Worm (Caenorhabditis elegans) whole organism, L4 larva: ENCODE results near the gene F10G2.1.

Experiments
- F26F4.8 ChIP-seq: fragments of 200-800 bp; sonication (Bioruptor generic); conservative IDR thresholded peaks from 2 replicates; pipeline ENCODE4 v1.3.6; 2022; ENCODE audit warnings: missing genetic modification characterization, missing compliant biosample characterization
- T20F7.1 ChIP-seq: fragments of 200-800 bp; sonication (Bioruptor generic); optimal IDR thresholded peaks from 2 replicates; lab custom pipeline; 2018; ENCODE audit warnings: mild to moderate bottlenecking, missing genetic modification characterization, missing compliant biosample characterization
- T26A8.4 ChIP-seq: fragments of 200-800 bp; sonication (Bioruptor generic); IDR thresholded peaks from 2 replicates; pipeline ENCODE4 v1.3.6; 2022; ENCODE audit warnings: missing genetic modification characterization, missing compliant biosample characterization
- Y75B8A.6 ChIP-seq: fragments of 200-800 bp; sonication (Bioruptor generic); IDR thresholded peaks from 2 replicates; pipeline ENCODE4 v1.3.6; 2022; ENCODE audit warnings: missing genetic modification reagents, missing genetic modification characterization, missing compliant biosample characterization
- ZK337.2 ChIP-seq: fragments of 200-800 bp; sonication (Bioruptor generic); IDR thresholded peaks from 2 replicates; pipeline ENCODE4 v1.3.6; 2022; ENCODE audit warnings: missing genetic modification reagents, missing genetic modification characterization, missing compliant biosample characterization
- aly-2 ChIP-seq: sonication (generic microtip); optimal IDR thresholded peaks from 2 replicates; lab custom pipeline; 2018; ENCODE audit warnings: missing biosample characterization, missing genetic modification characterization
- ceh-20 ChIP-seq: fragments of 200-800 bp; sonication (Bioruptor generic); IDR thresholded peaks from 2 replicates; pipeline ENCODE4 v1.3.6; 2022; ENCODE audit warnings: missing genetic modification reagents, missing genetic modification characterization, missing compliant biosample characterization
- ceh-62 ChIP-seq: sonication (generic microtip); optimal IDR thresholded peaks from 2 replicates; lab custom pipeline; 2017; ENCODE audit warnings: missing biosample characterization, missing genetic modification characterization
- ceh-82 ChIP-seq: sonication (generic microtip); optimal IDR thresholded peaks from 2 replicates; lab custom pipeline; 2017; ENCODE audit warnings: missing biosample characterization, missing genetic modification characterization
- ctbp-1 ChIP-seq: fragments of 200-800 bp; sonication (Bioruptor generic); IDR thresholded peaks from 2 replicates; pipeline ENCODE4 v1.3.6; 2022; ENCODE audit warnings: missing genetic modification reagents, missing genetic modification characterization, missing compliant biosample characterization
- daf-12 ChIP-seq: fragments of 150-350 bp; optimal IDR thresholded peaks from 2 replicates; lab custom pipeline; 2014; ENCODE audit warnings: missing biosample characterization, missing genetic modification reagents, missing genetic modification characterization
- daf-16 ChIP-seq, 3 experiments: sonication (generic microtip); optimal IDR thresholded peaks; 2 replicates each; lab custom pipeline; 2016 to 2017; ENCODE audit warnings: missing genetic modification characterization in 3 of 3, missing genetic modification reagents in 3 of 3, mild to moderate bottlenecking in 2 of 3, missing compliant biosample characterization in 2 of 3, missing biosample characterization in 1 of 3, moderate library complexity in 1 of 3
- dmd-6 ChIP-seq: fragments of 200-800 bp; sonication (Bioruptor generic); IDR thresholded peaks from 2 replicates; pipeline ENCODE4 v1.3.6; 2022; ENCODE audit warnings: missing genetic modification reagents, missing genetic modification characterization, missing compliant biosample characterization
- dve-1 ChIP-seq: sonication (generic microtip); optimal IDR thresholded peaks from 2 replicates; lab custom pipeline; 2017; ENCODE audit warnings: antibody characterized with exemption, mild to moderate bottlenecking, missing genetic modification characterization, missing compliant biosample characterization; ENCODE audit not compliant: insufficient read depth
- fos-1 ChIP-seq: fragments of 150-350 bp; optimal IDR thresholded peaks from 2 replicates; lab custom pipeline; 2014; ENCODE audit warnings: missing biosample characterization, missing genetic modification characterization
- hif-1 ChIP-seq, 2 experiments: sonication (generic microtip); optimal IDR thresholded peaks; 2 replicates each; lab custom pipeline; 2016 to 2017; ENCODE audit warnings: missing compliant biosample characterization in 2 of 2, missing genetic modification characterization in 2 of 2, missing genetic modification reagents in 2 of 2, missing genotype in 2 of 2, mild to moderate bottlenecking in 1 of 2
- hlh-11 ChIP-seq: fragments of 200-800 bp; sonication (Bioruptor generic); optimal IDR thresholded peaks from 2 replicates; lab custom pipeline; 2018; ENCODE audit warnings: mild to moderate bottlenecking, missing genetic modification characterization, missing compliant biosample characterization
- jun-1 ChIP-seq: fragments of 150-350 bp; optimal IDR thresholded peaks from 2 replicates; lab custom pipeline; 2014; ENCODE audit warnings: missing biosample characterization, missing genetic modification reagents, missing genetic modification characterization
- lin-1 ChIP-seq: fragments of 200-800 bp; sonication (Bioruptor generic); IDR thresholded peaks from 2 replicates; pipeline ENCODE4 v1.3.6; 2022; ENCODE audit warnings: missing genetic modification reagents, missing genetic modification characterization, missing compliant biosample characterization
- mep-1 ChIP-seq: fragments of 150-350 bp; sonication (generic microtip); optimal IDR thresholded peaks from 3 replicates; lab custom pipeline; 2014; ENCODE audit warnings: missing biosample characterization, missing genetic modification characterization
- nhr-102 ChIP-seq: sonication (generic microtip); optimal IDR thresholded peaks from 2 replicates; lab custom pipeline; 2016; ENCODE audit warnings: mild to moderate bottlenecking, missing genetic modification characterization, moderate library complexity, missing compliant biosample characterization
- nhr-11 ChIP-seq: fragments of 150-350 bp; optimal IDR thresholded peaks from 2 replicates; lab custom pipeline; 2014; ENCODE audit warnings: missing biosample characterization, missing genetic modification characterization
- nhr-28 ChIP-seq: fragments of 150-350 bp; optimal IDR thresholded peaks from 2 replicates; lab custom pipeline; 2014; ENCODE audit warnings: missing biosample characterization, missing genetic modification characterization
- nhr-41 ChIP-seq: fragments of 200-800 bp; sonication (Bioruptor generic); IDR thresholded peaks from 2 replicates; pipeline ENCODE4 v1.3.6; 2022; ENCODE audit warnings: missing genetic modification reagents, missing genetic modification characterization, missing compliant biosample characterization
- nhr-48 ChIP-seq: sonication (generic microtip); optimal IDR thresholded peaks from 2 replicates; lab custom pipeline; 2016; ENCODE audit warnings: mild to moderate bottlenecking, missing genetic modification characterization, missing compliant biosample characterization
- nhr-6 ChIP-seq: fragments of 150-350 bp; optimal IDR thresholded peaks from 2 replicates; lab custom pipeline; 2014; ENCODE audit warnings: missing biosample characterization, missing genetic modification characterization
- php-3 ChIP-seq: fragments of 200-800 bp; sonication (Bioruptor generic); IDR thresholded peaks from 2 replicates; pipeline ENCODE4 v1.3.6; 2022; ENCODE audit warnings: missing genetic modification reagents, missing genetic modification characterization, missing compliant biosample characterization
- saeg-2 ChIP-seq: fragments of 200-800 bp; sonication (Bioruptor generic); IDR thresholded peaks from 2 replicates; pipeline ENCODE4 v1.3.6; 2022; ENCODE audit warnings: missing genetic modification reagents, missing genetic modification characterization, missing compliant biosample characterization
- set-16 ChIP-seq: fragments of 200-800 bp; sonication (Bioruptor generic); IDR thresholded peaks from 2 replicates; pipeline ENCODE4 v1.3.6; 2022; ENCODE audit warnings: missing genetic modification reagents, missing genetic modification characterization, missing compliant biosample characterization
- spr-1 ChIP-seq: sonication (generic microtip); optimal IDR thresholded peaks from 2 replicates; lab custom pipeline; 2016; ENCODE audit warnings: mild to moderate bottlenecking, missing genetic modification characterization, missing compliant biosample characterization
- tag-97 ChIP-seq: fragments of 200-800 bp; sonication (Bioruptor generic); IDR thresholded peaks from 2 replicates; pipeline ENCODE4 v1.3.6; 2022; ENCODE audit warnings: missing genetic modification characterization, missing compliant biosample characterization
- unc-39 ChIP-seq: sonication (generic microtip); optimal IDR thresholded peaks from 2 replicates; lab custom pipeline; 2017; ENCODE audit warnings: missing biosample characterization, missing genetic modification characterization
- unc-62 ChIP-seq, 3 experiments: fragments of 150-350 bp in 1 of 3; sonication (generic microtip); optimal IDR thresholded peaks in 2 of 3; peaks in 1 of 3; 1 replicate in 1 of 3; 2 replicates in 2 of 3; lab custom pipeline; 2014 to 2017; ENCODE audit warnings: missing biosample characterization in 3 of 3, missing genetic modification characterization in 3 of 3, missing genetic modification reagents in 3 of 3, missing genotype in 1 of 3
- zag-1 ChIP-seq: fragments of 150-350 bp; optimal IDR thresholded peaks from 2 replicates; lab custom pipeline; 2014; ENCODE audit warnings: missing biosample characterization, missing genetic modification characterization
- zfp-3 ChIP-seq: fragments of 200-800 bp; sonication (Bioruptor generic); conservative IDR thresholded peaks from 2 replicates; pipeline ENCODE4 v1.3.6; 2022; ENCODE audit warnings: missing genetic modification reagents, missing genetic modification characterization, missing compliant biosample characterization
- zip-11 ChIP-seq: fragments of 200-800 bp; sonication (Bioruptor generic); IDR thresholded peaks from 2 replicates; pipeline ENCODE4 v1.3.6; 2022; ENCODE audit warnings: missing genetic modification characterization, missing compliant biosample characterization
- ztf-7 ChIP-seq: fragments of 150-350 bp; optimal IDR thresholded peaks from 2 replicates; lab custom pipeline; 2014; ENCODE audit warnings: missing biosample characterization, missing genetic modification characterization

Gene F10G2.1

ce11 chrV:7325285-7325684 lies 7.1 kb upstream of the F10G2.1 start, which contains the start of gene srx-92:
Gene srx-92 (minus strand): TSS chrV:7325385.
- no peak for TF ChIP-seq zip-11 (GFP tag; lab: Robert Waterston, UW)
- no peak for TF ChIP-seq T26A8.4 (GFP tag; lab: Robert Waterston, UW)
- TF ChIP-seq php-3 (GFP tag; lab: Robert Waterston, UW), result no peak
- TF ChIP-seq ZK337.2 (GFP tag; lab: Robert Waterston, UW), result no peak
- TF ChIP-seq mep-1 (tag; lab: Kevin White, UChicago), result no peak
- TF ChIP-seq daf-16 (GFP tag; optimal IDR thresholded peaks at IDR 0.05; lab: Kevin White, UChicago), result no peak
- no peak for TF ChIP-seq daf-16 (tag; optimal IDR thresholded peaks at IDR 0.05; lab: Kevin White, UChicago)
- no peak for TF ChIP-seq aly-2 (tag; lab: Kevin White, UChicago)
- TF ChIP-seq ztf-7, result no peak
- TF ChIP-seq tag-97, result no peak
- no peak for TF ChIP-seq nhr-28
- no peak for TF ChIP-seq jun-1 (tag; lab: Kevin White, UChicago)
- no peak for TF ChIP-seq daf-12 (tag; lab: Kevin White, UChicago)
- no peak for TF ChIP-seq fos-1 (tag; lab: Kevin White, UChicago)
- TF ChIP-seq nhr-41, result no peak
- TF ChIP-seq nhr-6 (tag; lab: Kevin White, UChicago), result no peak
- no peak for TF ChIP-seq dmd-6 (GFP tag; lab: Robert Waterston, UW)
- no peak for TF ChIP-seq set-16
- TF ChIP-seq saeg-2, result no peak

ce11 chrV:7326928-7327327 lies 5.4 kb upstream of the F10G2.1 start, which contains the start of gene F10G2.4:
Gene F10G2.4 (plus strand): TSS chrV:7327228.
- TF ChIP-seq ctbp-1 (GFP tag; lab: Robert Waterston, UW) (no peak), unc-39 (tag; lab: Kevin White, UChicago) (no peak), zag-1 (tag; lab: Kevin White, UChicago) (no peak), nhr-48 (tag; lab: Kevin White, UChicago) (no peak), T20F7.1 (GFP tag; lab: Kevin White, UChicago) (no peak), hlh-11 (tag; lab: Kevin White, UChicago) (no peak)
- TF ChIP-seq, all 104 proteins: peak for 0

- TF ChIP-seq nhr-28 (no peak), unc-62 (GFP tag; optimal IDR thresholded peaks at IDR 0.05 in 1 of 2; lab: Kevin White, UChicago) (peak in 1 of 2 experiments; percentile 43), unc-62 (tag; optimal IDR thresholded peaks at IDR 0.05; lab: Kevin White, UChicago) (no peak), ceh-82 (tag; lab: Kevin White, UChicago) (no peak)
These were observed 4.3 kb upstream of the F10G2.1 start, which contains the start of gene clec-7 for ce11 chrV:7328092-7328491. Gene clec-7 (plus strand): TSS chrV:7328392.

- TF ChIP-seq dve-1, result no peak
- no peak for TF ChIP-seq ceh-62 (tag; lab: Kevin White, UChicago)
- no peak for TF ChIP-seq nhr-41
- TF ChIP-seq zip-11 (GFP tag; lab: Robert Waterston, UW), result no peak
- TF ChIP-seq Y75B8A.6 (GFP tag; lab: Robert Waterston, UW), result no peak
- no peak for TF ChIP-seq dmd-6 (GFP tag; lab: Robert Waterston, UW)
- no peak for TF ChIP-seq unc-39 (tag; lab: Kevin White, UChicago)
- TF ChIP-seq hif-1 (tag; optimal IDR thresholded peaks at IDR 0.05; lab: Kevin White, UChicago), result no peak
- TF ChIP-seq lin-1 (GFP tag; lab: Robert Waterston, UW), result no peak
- TF ChIP-seq zfp-3 (GFP tag; lab: Robert Waterston, UW), result no peak
- TF ChIP-seq nhr-11, result no peak
- TF ChIP-seq nhr-102 (tag; lab: Kevin White, UChicago), result no peak
- TF ChIP-seq ceh-20 (GFP tag; lab: Robert Waterston, UW), result no peak
- TF ChIP-seq F26F4.8 (GFP tag; lab: Robert Waterston, UW), result no peak
- no peak for TF ChIP-seq spr-1
These were observed 1.5 kb upstream of the F10G2.1 start, which contains the start of gene F10G2.2 for ce11 chrV:7330868-7331267. Gene F10G2.2 (plus strand): TSS chrV:7331168.
